Fruit fly (Drosophila melanogaster) whole organism, prepupa: ENCODE results near the gene Tektin-C.

ENCODE experiments used
- Blimp-1 ChIP-seq: fragments of 200-800 bp; sonication (Bioruptor generic); optimal IDR thresholded peaks from 3 replicates; lab custom pipeline; 2017; ENCODE audit warnings: missing biosample characterization, missing genetic modification characterization, mild to moderate bottlenecking, moderate library complexity, missing genetic modification reagents
- CG10631 ChIP-seq: fragments of 200-800 bp; sonication (Bioruptor generic); optimal IDR thresholded peaks from 2 replicates; lab custom pipeline; 2016; ENCODE audit warnings: missing biosample characterization, missing genetic modification characterization
- CG11294 ChIP-seq: fragments of 200-800 bp; sonication (Bioruptor generic); IDR thresholded peaks from 2 replicates; pipeline ENCODE4 v1.3.6; 2022; ENCODE audit warnings: missing biosample characterization, missing genetic modification characterization
- CG15336 ChIP-seq: fragments of 200-800 bp; sonication (Bioruptor generic); IDR thresholded peaks from 2 replicates; pipeline ENCODE4 v1.3.6; 2022; ENCODE audit warnings: missing biosample characterization, missing genetic modification characterization
- CG1621 ChIP-seq: fragments of 200-800 bp; sonication (Bioruptor generic); optimal IDR thresholded peaks from 3 replicates; lab custom pipeline; 2018; ENCODE audit warnings: missing biosample characterization, mild to moderate bottlenecking, missing genetic modification characterization
- CG16779 ChIP-seq: fragments of 200-800 bp; sonication (Bioruptor generic); optimal IDR thresholded peaks from 3 replicates; lab custom pipeline; 2017; ENCODE audit warnings: missing biosample characterization, mild to moderate bottlenecking, missing genetic modification characterization
- CG3032 ChIP-seq: fragments of 200-800 bp; optimal IDR thresholded peaks from 2 replicates; lab custom pipeline; 2019; ENCODE audit warnings: missing biosample characterization, mild to moderate bottlenecking, missing genetic modification characterization, moderate library complexity
- CG31627 ChIP-seq: fragments of 200-800 bp; sonication (Bioruptor generic); optimal IDR thresholded peaks from 3 replicates; lab custom pipeline; 2016; ENCODE audit warnings: missing biosample characterization, missing genetic modification characterization
- CG32006 ChIP-seq: fragments of 200-800 bp; sonication (Bioruptor generic); optimal IDR thresholded peaks from 3 replicates; lab custom pipeline; 2017; ENCODE audit warnings: missing biosample characterization, mild to moderate bottlenecking, missing genetic modification characterization
- CG34406 ChIP-seq: fragments of 200-800 bp; sonication (Bioruptor generic); optimal IDR thresholded peaks from 3 replicates; lab custom pipeline; 2016; ENCODE audit warnings: missing biosample characterization, missing genetic modification characterization
- CG3919 ChIP-seq: fragments of 200-800 bp; sonication (Bioruptor generic); optimal IDR thresholded peaks from 3 replicates; lab custom pipeline; 2016; ENCODE audit warnings: missing biosample characterization, missing genetic modification characterization
- CG4318 ChIP-seq: fragments of 200-800 bp; sonication (Bioruptor generic); optimal IDR thresholded peaks from 3 replicates; lab custom pipeline; 2017; ENCODE audit warnings: missing biosample characterization, mild to moderate bottlenecking, missing genetic modification characterization
- CG6163 ChIP-seq: fragments of 200-800 bp; sonication (Bioruptor generic); IDR thresholded peaks from 3 replicates; pipeline ENCODE4 v1.3.6; 2022; ENCODE audit warnings: missing biosample characterization, missing genetic modification characterization
- CG6276 ChIP-seq: fragments of 200-800 bp; sonication (Bioruptor generic); optimal IDR thresholded peaks from 2 replicates; lab custom pipeline; 2017; ENCODE audit warnings: missing biosample characterization, mild to moderate bottlenecking, missing genetic modification characterization
- CG6792 ChIP-seq: fragments of 200-800 bp; sonication (Bioruptor generic); optimal IDR thresholded peaks from 3 replicates; lab custom pipeline; 2016; ENCODE audit warnings: missing biosample characterization, missing genetic modification characterization
- CG6808 ChIP-seq: fragments of 200-800 bp; sonication (Bioruptor generic); optimal IDR thresholded peaks from 3 replicates; lab custom pipeline; 2017; ENCODE audit warnings: missing biosample characterization, missing genetic modification characterization, mild to moderate bottlenecking, moderate library complexity, missing genetic modification reagents
- CG6854 ChIP-seq: fragments of 200-800 bp; sonication (Bioruptor generic); optimal IDR thresholded peaks from 2 replicates; lab custom pipeline; 2017; ENCODE audit warnings: missing biosample characterization, mild to moderate bottlenecking, missing genetic modification characterization
- CG7368 ChIP-seq: fragments of 200-800 bp; sonication (Bioruptor generic); optimal IDR thresholded peaks from 3 replicates; lab custom pipeline; 2016; ENCODE audit warnings: missing biosample characterization, missing genetic modification characterization
- CG8119 ChIP-seq: fragments of 200-800 bp; sonication (Bioruptor generic); IDR thresholded peaks from 3 replicates; pipeline ENCODE4 v1.3.6; 2022; ENCODE audit warnings: missing biosample characterization, missing genetic modification characterization
- CG8632 ChIP-seq: fragments of 200-800 bp; sonication (Bioruptor generic); optimal IDR thresholded peaks from 3 replicates; lab custom pipeline; 2016; ENCODE audit warnings: missing biosample characterization, missing genetic modification characterization
- Eip78C ChIP-seq: fragments of 200-800 bp; sonication (Bioruptor generic); peaks from one replicate; lab custom pipeline; 2016; ENCODE audit warnings: missing biosample characterization, missing genetic modification characterization
- Eip93F ChIP-seq: fragments of 200-800 bp; sonication (Bioruptor generic); optimal IDR thresholded peaks from 2 replicates; lab custom pipeline; 2016; ENCODE audit warnings: missing biosample characterization, mild to moderate bottlenecking, missing genetic modification characterization
- Ets21C ChIP-seq: fragments of 200-800 bp; sonication (Bioruptor generic); optimal IDR thresholded peaks from 3 replicates; lab custom pipeline; 2016; ENCODE audit warnings: missing biosample characterization, missing genetic modification characterization
- Ets96B ChIP-seq: fragments of 200-800 bp; optimal IDR thresholded peaks from 2 replicates; lab custom pipeline; 2019; ENCODE audit warnings: missing biosample characterization, mild to moderate bottlenecking, missing genetic modification characterization, moderate library complexity
- Gug ChIP-seq: fragments of 200-800 bp; sonication (Bioruptor generic); IDR thresholded peaks from 2 replicates; pipeline ENCODE4 v1.3.6; 2022; ENCODE audit warnings: missing biosample characterization, missing genetic modification characterization
- Hr38 ChIP-seq: sonication (Bioruptor generic); optimal IDR thresholded peaks from 2 replicates; lab custom pipeline; 2016; ENCODE audit warnings: missing biosample characterization, missing genetic modification characterization
- Hr39 ChIP-seq: fragments of 200-800 bp; sonication (Bioruptor generic); optimal IDR thresholded peaks from 2 replicates; lab custom pipeline; 2016; ENCODE audit warnings: missing biosample characterization, missing genetic modification characterization
- Hr4 ChIP-seq: fragments of 200-800 bp; sonication (Bioruptor generic); optimal IDR thresholded peaks from 3 replicates; lab custom pipeline; 2016; ENCODE audit warnings: missing biosample characterization, missing genetic modification characterization
- Lpt ChIP-seq: fragments of 200-800 bp; sonication (Bioruptor generic); optimal IDR thresholded peaks from 3 replicates; lab custom pipeline; 2016; ENCODE audit warnings: missing biosample characterization, missing genetic modification characterization
- Met ChIP-seq: fragments of 200-800 bp; sonication (Bioruptor generic); optimal IDR thresholded peaks from 3 replicates; lab custom pipeline; 2016; ENCODE audit warnings: missing biosample characterization, missing genetic modification characterization
- OdsH ChIP-seq: fragments of 200-800 bp; sonication (Bioruptor generic); optimal IDR thresholded peaks from 3 replicates; lab custom pipeline; 2016; ENCODE audit warnings: missing biosample characterization, missing genetic modification characterization
- Sox14 ChIP-seq: fragments of 200-800 bp; sonication (Bioruptor generic); optimal IDR thresholded peaks from 3 replicates; lab custom pipeline; 2016; ENCODE audit warnings: missing biosample characterization, missing genetic modification characterization
- achi ChIP-seq: fragments of 200-800 bp; sonication (Bioruptor generic); optimal IDR thresholded peaks from 3 replicates; lab custom pipeline; 2016; ENCODE audit warnings: missing biosample characterization, missing genetic modification characterization
- acj6 ChIP-seq: fragments of 200-800 bp; sonication (Bioruptor generic); optimal IDR thresholded peaks from 3 replicates; lab custom pipeline; 2016; ENCODE audit warnings: missing biosample characterization, missing genetic modification characterization
- cyc ChIP-seq: fragments of 200-800 bp; sonication (Bioruptor generic); optimal IDR thresholded peaks from 3 replicates; lab custom pipeline; 2016; ENCODE audit warnings: missing biosample characterization, missing genetic modification characterization
- dac ChIP-seq: fragments of 200-800 bp; sonication (Bioruptor generic); optimal IDR thresholded peaks from 2 replicates; lab custom pipeline; 2017; ENCODE audit warnings: missing biosample characterization, mild to moderate bottlenecking, missing genetic modification characterization
- dsx ChIP-seq: fragments of 200-800 bp; optimal IDR thresholded peaks from 3 replicates; lab custom pipeline; 2019; ENCODE audit warnings: missing biosample characterization, mild to moderate bottlenecking, missing genetic modification characterization, moderate library complexity; ENCODE audit not compliant: poor library complexity, severe bottlenecking
- eg ChIP-seq: fragments of 200-800 bp; sonication (Bioruptor generic); IDR thresholded peaks from 3 replicates; pipeline ENCODE4 v1.3.6; 2022; ENCODE audit warnings: missing biosample characterization, missing genetic modification characterization
- esn ChIP-seq: fragments of 200-800 bp; sonication (Bioruptor generic); optimal IDR thresholded peaks from 2 replicates; lab custom pipeline; 2016; ENCODE audit warnings: missing biosample characterization, mild to moderate bottlenecking, missing genetic modification characterization, moderate library complexity
- fd59A ChIP-seq: fragments of 200-800 bp; sonication (Bioruptor generic); optimal IDR thresholded peaks from 2 replicates; lab custom pipeline; 2017; ENCODE audit warnings: missing biosample characterization, mild to moderate bottlenecking, missing genetic modification characterization, missing genetic modification reagents
- fd85E ChIP-seq: fragments of 200-800 bp; sonication (Bioruptor generic); optimal IDR thresholded peaks from 3 replicates; lab custom pipeline; 2016; ENCODE audit warnings: missing biosample characterization, missing genetic modification characterization
- fkh ChIP-seq: fragments of 200-800 bp; sonication (Bioruptor generic); optimal IDR thresholded peaks from 3 replicates; lab custom pipeline; 2017; ENCODE audit warnings: missing biosample characterization, mild to moderate bottlenecking, missing genetic modification characterization, moderate library complexity
- lz ChIP-seq: fragments of 200-800 bp; sonication (Bioruptor generic); optimal IDR thresholded peaks from 3 replicates; lab custom pipeline; 2016; ENCODE audit warnings: missing biosample characterization, missing genetic modification characterization
- pdm3 ChIP-seq: fragments of 200-800 bp; sonication (Bioruptor generic); optimal IDR thresholded peaks from 3 replicates; lab custom pipeline; 2016; ENCODE audit warnings: missing biosample characterization, missing genetic modification characterization
- ss ChIP-seq, 2 experiments: fragments of 200-800 bp; sonication (Bioruptor generic); optimal IDR thresholded peaks; 2 replicates in 1 of 2; 3 replicates in 1 of 2; lab custom pipeline; 2017 to 2018; ENCODE audit warnings: mild to moderate bottlenecking in 2 of 2, missing biosample characterization in 2 of 2, missing genetic modification characterization in 2 of 2, moderate library complexity in 1 of 2
- svp ChIP-seq: fragments of 200-800 bp; sonication (Bioruptor generic); peaks from one replicate; lab custom pipeline; 2016; ENCODE audit warnings: missing biosample characterization, missing genetic modification characterization
- topi ChIP-seq: fragments of 200-800 bp; sonication (Bioruptor generic); optimal IDR thresholded peaks from 3 replicates; lab custom pipeline; 2016; ENCODE audit warnings: missing biosample characterization, missing genetic modification characterization
- vri ChIP-seq: fragments of 200-800 bp; sonication (Bioruptor generic); optimal IDR thresholded peaks from 3 replicates; lab custom pipeline; 2016; ENCODE audit warnings: missing biosample characterization, mild to moderate bottlenecking, missing genetic modification characterization

The Tektin-C gene

DNA sequence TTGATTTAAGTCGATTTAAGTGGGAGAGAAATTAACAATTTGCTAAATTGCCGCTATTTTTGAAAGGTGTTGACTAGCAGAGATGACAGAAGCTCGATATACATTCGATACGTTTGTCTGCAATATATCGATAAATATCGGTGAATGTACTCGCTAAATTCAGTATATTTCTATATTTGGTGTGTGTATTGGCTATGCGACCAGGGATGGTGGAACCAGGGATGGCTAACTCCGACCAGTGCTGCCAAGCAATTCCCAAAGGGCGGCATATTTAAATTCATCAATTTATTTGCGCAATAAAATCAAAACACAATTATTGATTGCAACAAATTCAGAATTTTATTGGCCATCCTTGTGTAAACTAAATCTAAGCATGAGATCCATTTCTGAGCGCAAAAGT lies 16.7 kb upstream of the Tektin-C start, which contains the start of gene mad2:
Gene mad2, minus strand, starts transcription at position 78 of the 400 bp plus-strand sequence.
- TF ChIP-seq svp (GFP tag; lab: Kevin White, UChicago) (no peak), cyc (GFP tag; lab: Kevin White, UChicago) (no peak), CG6808 (GFP tag; lab: Kevin White, UChicago) (peak; percentile 100), fkh (GFP tag; lab: Kevin White, UChicago) (peak; percentile 53), Sox14 (GFP tag; lab: Kevin White, UChicago) (no peak), CG4318 (GFP tag; lab: Kevin White, UChicago) (no peak)

DNA sequence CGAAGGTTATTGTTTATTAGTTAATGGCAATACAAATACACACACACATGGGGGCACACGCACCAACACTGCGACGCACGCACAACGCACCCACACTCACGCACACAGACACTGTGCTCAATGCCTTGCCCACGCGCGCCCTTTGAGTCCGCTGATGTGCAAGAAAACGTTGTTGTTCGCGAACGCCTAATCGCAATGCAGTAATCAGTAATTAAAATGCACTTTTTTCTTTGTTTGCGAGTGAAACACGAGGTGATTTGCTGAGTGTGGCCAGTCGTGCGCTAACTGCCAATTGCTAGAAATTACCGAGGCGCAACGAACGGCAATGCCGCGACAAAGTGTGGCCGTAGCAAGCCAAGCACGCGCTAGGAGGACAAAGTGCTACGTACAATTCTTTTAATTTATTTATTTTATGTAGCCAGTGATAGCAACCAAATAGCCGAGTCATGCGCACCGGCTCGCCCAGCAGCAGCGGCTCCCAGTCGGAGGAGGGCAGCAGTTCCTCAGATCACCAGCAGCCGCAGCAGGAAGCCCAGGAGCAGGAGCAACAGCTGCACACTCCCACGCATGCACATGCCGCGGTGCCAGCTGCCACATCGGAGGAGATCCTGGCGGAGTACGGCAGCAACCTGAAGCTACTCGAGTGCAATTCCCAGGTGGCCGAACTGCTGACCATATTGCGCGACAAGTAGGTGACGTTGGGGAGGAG lies 14.4 kb upstream of the Tektin-C start, which contains the start of the genes S6k and kri:
Gene S6k, minus strand, starts transcription at position 299 of the 709 bp plus-strand sequence.
Gene kri, plus strand, starts transcription at position 341 of the 709 bp plus-strand sequence.
- TF ChIP-seq Hr4 (GFP tag; lab: Kevin White, UChicago) (no peak), CG16779 (tag; lab: Kevin White, UChicago) (peak; percentile 56), CG8632 (GFP tag; lab: Kevin White, UChicago) (no peak), Lpt (GFP tag; lab: Kevin White, UChicago) (peak; percentile 4), CG6163 (no peak; the same call in 2 of the 3 replicates), CG6792 (GFP tag; lab: Kevin White, UChicago) (no peak), CG6808 (GFP tag; lab: Kevin White, UChicago) (peak; percentile 33), CG32006 (GFP tag; lab: Kevin White, UChicago) (peak; percentile 17), Sox14 (GFP tag; lab: Kevin White, UChicago) (peak; percentile 93), CG15336 (GFP tag; lab: Robert Waterston, UW) (peak; percentile 42; the same call in 1 of the 2 replicates), svp (GFP tag; lab: Kevin White, UChicago) (peak; percentile 90), esn (GFP tag; lab: Kevin White, UChicago) (no peak), CG8119 (GFP tag; lab: Robert Waterston, UW) (no peak), OdsH (GFP tag; lab: Kevin White, UChicago) (no peak), Eip78C (peak; percentile 65), CG3919 (GFP tag; lab: Kevin White, UChicago) (peak; percentile 31), ss (GFP tag; optimal IDR thresholded peaks at IDR 0.05; lab: Kevin White, UChicago) (peak; percentile 49 to 72), Eip93F (GFP tag; lab: Kevin White, UChicago) (no peak), Met (GFP tag; lab: Kevin White, UChicago) (no peak), CG31627 (GFP tag; lab: Kevin White, UChicago) (no peak), Hr38 (GFP tag; lab: Kevin White, UChicago) (no peak), CG6854 (GFP tag; lab: Kevin White, UChicago) (peak; percentile 35), achi (GFP tag; lab: Kevin White, UChicago) (no peak), CG3032 (tag; lab: Kevin White, UChicago) (peak; percentile 11), pdm3 (GFP tag; lab: Kevin White, UChicago) (peak; percentile 5), CG6276 (no peak), Ets21C (GFP tag; lab: Kevin White, UChicago) (no peak), fd59A (GFP tag; lab: Kevin White, UChicago) (no peak), acj6 (GFP tag; lab: Kevin White, UChicago) (no peak), eg (GFP tag; lab: Robert Waterston, UW) (no peak), Blimp-1 (GFP tag; lab: Kevin White, UChicago) (no peak), topi (GFP tag; lab: Kevin White, UChicago) (peak; percentile 36), vri (GFP tag; lab: Kevin White, UChicago) (peak; percentile 91), lz (GFP tag; lab: Kevin White, UChicago) (peak; percentile 12), CG10631 (no peak), CG4318 (GFP tag; lab: Kevin White, UChicago) (no peak), CG11294 (GFP tag; lab: Robert Waterston, UW) (no peak), CG34406 (no peak), fkh (GFP tag; lab: Kevin White, UChicago) (peak; percentile 79), dac (no peak), Ets96B (no peak), dsx (peak; percentile 43), CG7368 (GFP tag; lab: Kevin White, UChicago) (no peak), cyc (GFP tag; lab: Kevin White, UChicago) (peak; percentile 16), fd85E (GFP tag; lab: Kevin White, UChicago) (no peak), Gug (GFP tag; lab: Robert Waterston, UW) (peak; percentile 35; the same call in 1 of the 2 replicates), Hr39 (no peak), CG1621 (tag; lab: Kevin White, UChicago) (peak; percentile 33)
